Worm (Caenorhabditis elegans) whole organism, young adult: ENCODE results near the gene tre-5.

ENCODE experiments used
- B0336.3 ChIP-seq: fragments of 200-800 bp; sonication (Bioruptor generic); IDR thresholded peaks from 2 replicates; pipeline ENCODE4 v1.3.6; 2022; ENCODE audit warnings: missing genetic modification characterization, missing compliant biosample characterization
- C06A6.2 ChIP-seq: fragments of 200-800 bp; sonication (Bioruptor generic); conservative IDR thresholded peaks from 2 replicates; pipeline ENCODE4 v1.3.6; 2022; ENCODE audit warnings: missing genetic modification characterization, missing compliant biosample characterization
- F10E7.11 ChIP-seq: sonication (generic microtip); optimal IDR thresholded peaks from 2 replicates; lab custom pipeline; 2017; ENCODE audit warnings: mild to moderate bottlenecking, missing genetic modification characterization, moderate library complexity, missing compliant biosample characterization
- F22D6.2 ChIP-seq: sonication (generic microtip); optimal IDR thresholded peaks from 2 replicates; lab custom pipeline; 2016; ENCODE audit warnings: mild to moderate bottlenecking, missing genetic modification characterization, missing compliant biosample characterization
- F52B5.7 ChIP-seq: sonication (generic microtip); optimal IDR thresholded peaks from 2 replicates; lab custom pipeline; 2016; ENCODE audit warnings: mild to moderate bottlenecking, missing genetic modification characterization, missing compliant biosample characterization
- K11D2.4 ChIP-seq: fragments of 200-800 bp; sonication (Bioruptor generic); IDR thresholded peaks from 2 replicates; pipeline ENCODE4 v1.3.6; 2022; ENCODE audit warnings: missing genetic modification reagents, missing genetic modification characterization, missing compliant biosample characterization
- K12H6.12 ChIP-seq: fragments of 200-800 bp; sonication (Bioruptor generic); optimal IDR thresholded peaks from 2 replicates; lab custom pipeline; 2018; ENCODE audit warnings: mild to moderate bottlenecking, missing genetic modification characterization, missing compliant biosample characterization
- Y67H2A.10 ChIP-seq: fragments of 200-800 bp; sonication (Bioruptor generic); conservative IDR thresholded peaks from 2 replicates; pipeline ENCODE4 v1.3.6; 2022; ENCODE audit warnings: missing genetic modification reagents, missing genetic modification characterization, missing compliant biosample characterization
- Y79H2A.3 ChIP-seq: fragments of 200-800 bp; sonication (Bioruptor generic); conservative IDR thresholded peaks from 2 replicates; pipeline ENCODE4 v1.3.6; 2022; ENCODE audit warnings: missing genetic modification reagents, missing genetic modification characterization, missing compliant biosample characterization
- akir-1 ChIP-seq: fragments of 200-800 bp; sonication (Bioruptor generic); optimal IDR thresholded peaks from 2 replicates; lab custom pipeline; 2018; ENCODE audit warnings: mild to moderate bottlenecking, missing genetic modification characterization, moderate library complexity, missing compliant biosample characterization
- ama-1 ChIP-seq, 3 experiments: fragments of 150-350 bp in 1 of 3; sonication (generic microtip) in 2 of 3; optimal IDR thresholded peaks; 2 replicates each; lab custom pipeline; 2014 to 2018; ENCODE audit warnings: missing biosample characterization in 2 of 3, missing genetic modification characterization in 2 of 3, missing genetic modification reagents in 2 of 3
- atf-7 ChIP-seq: sonication (generic microtip); optimal IDR thresholded peaks from 2 replicates; lab custom pipeline; 2017; ENCODE audit warnings: mild to moderate bottlenecking, missing genetic modification characterization, missing compliant biosample characterization
- athp-1 ChIP-seq: sonication (generic microtip); optimal IDR thresholded peaks from 2 replicates; lab custom pipeline; 2017; ENCODE audit warnings: mild to moderate bottlenecking, missing genetic modification characterization, missing compliant biosample characterization
- attf-6 ChIP-seq: fragments of 200-800 bp; sonication (Bioruptor generic); IDR thresholded peaks from 2 replicates; pipeline ENCODE4 v1.3.6; 2022; ENCODE audit warnings: missing genetic modification reagents, missing genetic modification characterization, missing compliant biosample characterization
- bed-1 ChIP-seq: fragments of 200-800 bp; sonication (Bioruptor generic); IDR thresholded peaks from 2 replicates; pipeline ENCODE4 v1.3.6; 2022; ENCODE audit warnings: missing genetic modification reagents, missing genetic modification characterization, missing compliant biosample characterization
- bed-2 ChIP-seq: fragments of 200-800 bp; sonication (Bioruptor generic); IDR thresholded peaks from 2 replicates; pipeline ENCODE4 v1.3.6; 2022; ENCODE audit warnings: missing genetic modification reagents, missing genetic modification characterization, missing compliant biosample characterization
- cebp-1 ChIP-seq, 2 experiments: fragments of 200-800 bp in 1 of 2; sonication (Bioruptor generic) in 1 of 2; sonication (generic microtip) in 1 of 2; IDR thresholded peaks in 1 of 2; optimal IDR thresholded peaks in 1 of 2; 2 replicates each; pipeline versions ENCODE4 v1.3.6 to Lab custom; 2017 to 2022; ENCODE audit warnings: missing compliant biosample characterization in 2 of 2, missing genetic modification characterization in 2 of 2, mild to moderate bottlenecking in 1 of 2, missing genetic modification reagents in 1 of 2, moderate library complexity in 1 of 2
- ceh-100 ChIP-seq: fragments of 200-800 bp; sonication (Bioruptor generic); IDR thresholded peaks from 2 replicates; pipeline ENCODE4 v1.3.6; 2022; ENCODE audit warnings: missing genetic modification reagents, missing genetic modification characterization, missing compliant biosample characterization
- ceh-79 ChIP-seq: sonication (generic microtip); optimal IDR thresholded peaks from 2 replicates; lab custom pipeline; 2017; ENCODE audit warnings: mild to moderate bottlenecking, missing genetic modification characterization, missing compliant biosample characterization
- efl-1 ChIP-seq: fragments of 150-350 bp; optimal IDR thresholded peaks from 2 replicates; lab custom pipeline; 2014; ENCODE audit warnings: missing biosample characterization, missing genetic modification reagents, missing genetic modification characterization
- egl-18 ChIP-seq: fragments of 200-800 bp; sonication (Bioruptor generic); IDR thresholded peaks from 2 replicates; pipeline ENCODE4 v1.3.6; 2022; ENCODE audit warnings: missing genetic modification reagents, missing genetic modification characterization, missing compliant biosample characterization
- fkh-3 ChIP-seq: sonication (generic microtip); optimal IDR thresholded peaks from 2 replicates; lab custom pipeline; 2016; ENCODE audit warnings: mild to moderate bottlenecking, missing genetic modification characterization, missing compliant biosample characterization
- gei-17 ChIP-seq: fragments of 200-800 bp; sonication (Bioruptor generic); optimal IDR thresholded peaks from 2 replicates; lab custom pipeline; 2018; ENCODE audit warnings: mild to moderate bottlenecking, missing genetic modification characterization, missing compliant biosample characterization
- him-1 ChIP-seq: sonication (generic microtip); optimal IDR thresholded peaks from 2 replicates; lab custom pipeline; 2016; ENCODE audit warnings: missing genotype, missing genetic modification reagents, missing genetic modification characterization, missing compliant biosample characterization
- hlh-12 ChIP-seq: sonication (generic microtip); optimal IDR thresholded peaks from 2 replicates; lab custom pipeline; 2016; ENCODE audit warnings: missing genetic modification characterization, missing compliant biosample characterization
- hsf-1 ChIP-seq: fragments of 200-800 bp; sonication (Bioruptor generic); IDR thresholded peaks from 2 replicates; pipeline ENCODE4 v1.3.6; 2022; ENCODE audit warnings: missing genetic modification reagents, missing genetic modification characterization, missing compliant biosample characterization
- lin-54 ChIP-seq: fragments of 200-800 bp; sonication (Bioruptor generic); optimal IDR thresholded peaks from 2 replicates; lab custom pipeline; 2018; ENCODE audit warnings: mild to moderate bottlenecking, missing genetic modification characterization, missing compliant biosample characterization
- lir-1 ChIP-seq: fragments of 200-800 bp; sonication (Bioruptor generic); conservative IDR thresholded peaks from 2 replicates; pipeline ENCODE4 v1.3.6; 2022; ENCODE audit warnings: missing genetic modification reagents, missing genetic modification characterization, missing compliant biosample characterization
- lsy-27 ChIP-seq: sonication (generic microtip); optimal IDR thresholded peaks from 2 replicates; lab custom pipeline; 2017; ENCODE audit warnings: missing genetic modification characterization, mild to moderate bottlenecking, missing compliant biosample characterization, antibody characterized with exemption, missing genotype, borderline replicate concordance; ENCODE audit not compliant: insufficient read depth
- madf-10 ChIP-seq: sonication (generic microtip); optimal IDR thresholded peaks from 2 replicates; lab custom pipeline; 2016; ENCODE audit warnings: mild to moderate bottlenecking, missing genetic modification characterization, missing compliant biosample characterization
- madf-6 ChIP-seq: fragments of 200-800 bp; sonication (Bioruptor generic); IDR thresholded peaks from 2 replicates; pipeline ENCODE4 v1.3.6; 2022; ENCODE audit warnings: missing genetic modification reagents, missing genetic modification characterization, missing compliant biosample characterization
- madf-8 ChIP-seq: fragments of 200-800 bp; sonication (Bioruptor generic); conservative IDR thresholded peaks from 2 replicates; pipeline ENCODE4 v1.3.6; 2022; ENCODE audit warnings: missing genetic modification reagents, missing genetic modification characterization, missing compliant biosample characterization
- mcd-1 ChIP-seq: fragments of 200-800 bp; sonication (Bioruptor generic); IDR thresholded peaks from 2 replicates; pipeline ENCODE4 v1.3.6; 2022; ENCODE audit warnings: missing genetic modification reagents, missing genetic modification characterization, missing compliant biosample characterization
- mel-28 ChIP-seq: sonication (generic microtip); optimal IDR thresholded peaks from 2 replicates; lab custom pipeline; 2016; ENCODE audit warnings: borderline replicate concordance, mild to moderate bottlenecking, missing genetic modification characterization, missing compliant biosample characterization
- mes-4 ChIP-seq: sonication (generic microtip); optimal IDR thresholded peaks from 2 replicates; lab custom pipeline; 2016; ENCODE audit warnings: missing genotype, missing genetic modification characterization, missing compliant biosample characterization
- mxl-1 ChIP-seq: sonication (generic microtip); optimal IDR thresholded peaks from 2 replicates; lab custom pipeline; 2016; ENCODE audit warnings: missing genetic modification characterization, missing compliant biosample characterization
- nfyb-1 ChIP-seq: fragments of 200-800 bp; sonication (Bioruptor generic); IDR thresholded peaks from 2 replicates; pipeline ENCODE4 v1.3.6; 2022; ENCODE audit warnings: missing genetic modification reagents, missing genetic modification characterization, missing compliant biosample characterization
- nhr-120 ChIP-seq: fragments of 200-800 bp; sonication (Bioruptor generic); IDR thresholded peaks from 2 replicates; pipeline ENCODE4 v1.3.6; 2022; ENCODE audit warnings: missing genetic modification characterization, missing compliant biosample characterization
- pbrm-1 ChIP-seq: fragments of 200-800 bp; sonication (Bioruptor generic); IDR thresholded peaks from 2 replicates; pipeline ENCODE4 v1.3.6; 2022; ENCODE audit warnings: missing genetic modification reagents, missing genetic modification characterization, missing compliant biosample characterization
- snpc-1.1 ChIP-seq: sonication (generic microtip); optimal IDR thresholded peaks from 2 replicates; lab custom pipeline; 2017; ENCODE audit warnings: missing genetic modification characterization, mild to moderate bottlenecking, missing compliant biosample characterization, antibody characterized with exemption, moderate library complexity, missing genotype, missing genetic modification reagents; ENCODE audit not compliant: insufficient read depth
- zfh-2 ChIP-seq: fragments of 200-800 bp; sonication (Bioruptor generic); conservative IDR thresholded peaks from 2 replicates; pipeline ENCODE4 v1.3.6; 2022; ENCODE audit warnings: missing genetic modification reagents, missing genetic modification characterization, missing compliant biosample characterization
- ztf-18 ChIP-seq: sonication (generic microtip); optimal IDR thresholded peaks from 2 replicates; lab custom pipeline; 2016; ENCODE audit warnings: missing genotype, mild to moderate bottlenecking, missing genetic modification characterization, missing compliant biosample characterization
- ztf-22 ChIP-seq: fragments of 200-800 bp; sonication (Bioruptor generic); optimal IDR thresholded peaks from 2 replicates; lab custom pipeline; 2018; ENCODE audit warnings: mild to moderate bottlenecking, missing genetic modification characterization, moderate library complexity, missing compliant biosample characterization
- ztf-28 ChIP-seq: fragments of 200-800 bp; sonication (Bioruptor generic); IDR thresholded peaks from 2 replicates; pipeline ENCODE4 v1.3.6; 2022; ENCODE audit warnings: missing genetic modification reagents, missing genetic modification characterization, missing compliant biosample characterization
- ztf-3 ChIP-seq: fragments of 200-800 bp; sonication (Bioruptor generic); optimal IDR thresholded peaks from 2 replicates; lab custom pipeline; 2018; ENCODE audit warnings: mild to moderate bottlenecking, missing genetic modification characterization, missing compliant biosample characterization

Gene tre-5

ce11 chrII:87937-88336, 32.8 kb upstream of the tre-5 start:
- TF ChIP-seq bed-2 (GFP tag; lab: Robert Waterston, UW) (no peak), ztf-3 (GFP tag; lab: Kevin White, UChicago) (no peak), him-1 (tag; lab: Kevin White, UChicago) (peak; percentile 95), snpc-1.1 (tag; lab: Kevin White, UChicago) (no peak)

ce11 chrII:86794-87193, 31.7 kb upstream of the tre-5 start:
- no peak for TF ChIP-seq mcd-1 (GFP tag; lab: Robert Waterston, UW)
- TF ChIP-seq nhr-120 (GFP tag; lab: Robert Waterston, UW) = no peak
- TF ChIP-seq Y67H2A.10 (GFP tag; lab: Robert Waterston, UW) = no peak
- TF ChIP-seq gei-17 (GFP tag; lab: Kevin White, UChicago) = no peak
- no peak for TF ChIP-seq pbrm-1
- no peak for TF ChIP-seq akir-1
- no peak for TF ChIP-seq nfyb-1
- no peak for TF ChIP-seq lir-1 (GFP tag; lab: Robert Waterston, UW)
- no peak for TF ChIP-seq zfh-2 (GFP tag; lab: Robert Waterston, UW)
- TF ChIP-seq ztf-22 (GFP tag; lab: Kevin White, UChicago) = no peak
- TF ChIP-seq atf-7 (tag; lab: Kevin White, UChicago) = no peak
- TF ChIP-seq hlh-12 (tag; lab: Kevin White, UChicago) = no peak
- TF ChIP-seq lin-54 = no peak
- no peak for TF ChIP-seq ztf-28 (GFP tag; lab: Robert Waterston, UW)
- TF ChIP-seq ceh-100 = no peak
- TF ChIP-seq ceh-79 (tag; lab: Kevin White, UChicago) = no peak
- no peak for TF ChIP-seq K12H6.12 (tag; lab: Kevin White, UChicago)
- TF ChIP-seq F10E7.11 = no peak
- TF ChIP-seq bed-1 (GFP tag; lab: Robert Waterston, UW) = no peak
- TF ChIP-seq, all 124 proteins: peak for 0

ce11 chrII:84134-84533, 29.0 kb upstream of the tre-5 start, which contains the start of gene C50D2.6:
Gene C50D2.6 (plus strand): TSS chrII:84434.
- TF ChIP-seq madf-8 (no peak), F22D6.2 (tag; lab: Kevin White, UChicago) (no peak), nfyb-1 (no peak), Y67H2A.10 (GFP tag; lab: Robert Waterston, UW) (no peak), lsy-27 (tag; lab: Kevin White, UChicago) (no peak), lin-54 (no peak), ama-1 (optimal IDR thresholded peaks at IDR 0.05; lab: Kevin White, UChicago) (no peak), ama-1 (GFP tag; optimal IDR thresholded peaks at IDR 0.05; lab: Kevin White, UChicago) (no peak), attf-6 (no peak), C06A6.2 (GFP tag; lab: Robert Waterston, UW) (no peak), madf-10 (tag; lab: Kevin White, UChicago) (no peak), Y79H2A.3 (no peak), mes-4 (tag; lab: Kevin White, UChicago) (no peak), athp-1 (tag; lab: Kevin White, UChicago) (no peak)

ce11 chrII:79166-79565, 24.1 kb upstream of the tre-5 start, which contains the start of gene C23H3.9:
Gene C23H3.9 (minus strand): TSS chrII:79266.
- no peak for TF ChIP-seq hsf-1 (GFP tag; lab: Robert Waterston, UW)
- no peak for TF ChIP-seq F52B5.7 (tag; lab: Kevin White, UChicago)
- TF ChIP-seq K11D2.4 (GFP tag; lab: Robert Waterston, UW) = no peak
- TF ChIP-seq C06A6.2 (GFP tag; lab: Robert Waterston, UW) = no peak
- no peak for TF ChIP-seq efl-1 (GFP tag; lab: Kevin White, UChicago)
- TF ChIP-seq B0336.3 (GFP tag; lab: Robert Waterston, UW) = no peak
- TF ChIP-seq mel-28 (tag; lab: Kevin White, UChicago) = no peak
- no peak for TF ChIP-seq pbrm-1
- no peak for TF ChIP-seq mxl-1
- no peak for TF ChIP-seq cebp-1 (GFP tag; IDR thresholded peaks at IDR 0.05; lab: Robert Waterston, UW)
- TF ChIP-seq cebp-1 (tag; optimal IDR thresholded peaks at IDR 0.05; lab: Kevin White, UChicago) = no peak
- no peak for TF ChIP-seq F22D6.2 (tag; lab: Kevin White, UChicago)
- TF ChIP-seq fkh-3 (tag; lab: Kevin White, UChicago) = no peak
- TF ChIP-seq egl-18 = no peak
- TF ChIP-seq madf-6 (GFP tag; lab: Robert Waterston, UW) = no peak
- TF ChIP-seq madf-10 (tag; lab: Kevin White, UChicago) = no peak
- no peak for TF ChIP-seq ztf-18
